Worm (Caenorhabditis elegans) whole organism, late embryonic: ENCODE measurements around the gene nspc-18.
"Not testable (repeated sequence)": the region's sequence is repeated elsewhere in the genome, so short reads cannot be mapped to it uniquely, and the experiment has no call there.

Source experiments
- F13H6.1 ChIP-seq: sonication (generic microtip); optimal IDR thresholded peaks from 2 replicates; lab custom pipeline; 2016; ENCODE audit warnings: missing genetic modification characterization, missing compliant biosample characterization
- ceh-18 ChIP-seq: sonication (generic microtip); optimal IDR thresholded peaks from 2 replicates; lab custom pipeline; 2016; ENCODE audit warnings: missing genetic modification characterization, missing compliant biosample characterization
- elt-2 ChIP-seq: sonication (generic microtip); optimal IDR thresholded peaks from 2 replicates; lab custom pipeline; 2016; ENCODE audit warnings: missing genetic modification reagents, missing genetic modification characterization, missing compliant biosample characterization
- madf-2 ChIP-seq: sonication (generic microtip); optimal IDR thresholded peaks from 2 replicates; lab custom pipeline; 2017; ENCODE audit warnings: missing genetic modification characterization, missing compliant biosample characterization
- nhr-11 ChIP-seq: fragments of 150-350 bp; optimal IDR thresholded peaks from 2 replicates; lab custom pipeline; 2014; ENCODE audit warnings: missing biosample characterization, missing genetic modification characterization
- nhr-232 ChIP-seq: sonication (generic microtip); optimal IDR thresholded peaks from 2 replicates; lab custom pipeline; 2016; ENCODE audit warnings: missing genetic modification characterization, missing compliant biosample characterization
- pag-3 ChIP-seq: sonication (generic microtip); optimal IDR thresholded peaks from 2 replicates; lab custom pipeline; 2016; ENCODE audit warnings: missing compliant biosample characterization, missing genetic modification characterization, borderline replicate concordance
- unc-3 ChIP-seq, 2 experiments: fragments of 200-800 bp in 1 of 2; sonication (Bioruptor generic) in 1 of 2; sonication (generic microtip) in 1 of 2; conservative IDR thresholded peaks in 1 of 2; optimal IDR thresholded peaks in 1 of 2; 2 replicates each; pipeline versions ENCODE4 v1.3.6 to Lab custom; 2016 to 2022; ENCODE audit warnings: missing compliant biosample characterization in 2 of 2, missing genetic modification characterization in 2 of 2, missing genetic modification reagents in 1 of 2
- unc-42 ChIP-seq: sonication (generic microtip); optimal IDR thresholded peaks from 2 replicates; lab custom pipeline; 2016; ENCODE audit warnings: missing genotype, missing genetic modification characterization, missing compliant biosample characterization
- unc-86 ChIP-seq: sonication (generic microtip); optimal IDR thresholded peaks from 2 replicates; lab custom pipeline; 2016; ENCODE audit warnings: missing genetic modification characterization, missing compliant biosample characterization
- ztf-16 ChIP-seq: sonication (generic microtip); optimal IDR thresholded peaks from 2 replicates; lab custom pipeline; 2017; ENCODE audit warnings: missing genetic modification characterization, missing compliant biosample characterization

ce11 chrX:14525081-14525324 is 2.5 kb downstream of the nspc-18 start, which contains the start of gene nspc-17:
- not testable (repeated sequence) for TF ChIP-seq nhr-232 (tag; lab: Kevin White, UChicago); ceh-18 (tag; lab: Kevin White, UChicago); madf-2 (tag; lab: Kevin White, UChicago); F13H6.1 (tag; lab: Kevin White, UChicago); nhr-11 (tag; lab: Kevin White, UChicago); unc-42; unc-3 (GFP tag; conservative IDR thresholded peaks at IDR 0.05; lab: Robert Waterston, UW); unc-3 (tag; optimal IDR thresholded peaks at IDR 0.05; lab: Kevin White, UChicago); ztf-16 (tag; lab: Kevin White, UChicago); elt-2 (tag; lab: Kevin White, UChicago); unc-86 (tag; lab: Kevin White, UChicago); pag-3 (tag; lab: Kevin White, UChicago)
